Worm (Caenorhabditis elegans) whole organism, L4 larva: Measurements from ENCODE around the gene C27H6.8.

Source experiments
- F26F4.8 ChIP-seq: fragments of 200-800 bp; sonication (Bioruptor generic); conservative IDR thresholded peaks from 2 replicates; pipeline ENCODE4 v1.3.6; 2022; ENCODE audit warnings: missing genetic modification characterization, missing compliant biosample characterization
- F37D6.2 ChIP-seq: sonication (generic microtip); optimal IDR thresholded peaks from 2 replicates; lab custom pipeline; 2016; ENCODE audit warnings: mild to moderate bottlenecking, missing genetic modification characterization, missing compliant biosample characterization
- T20F7.1 ChIP-seq: fragments of 200-800 bp; sonication (Bioruptor generic); optimal IDR thresholded peaks from 2 replicates; lab custom pipeline; 2018; ENCODE audit warnings: mild to moderate bottlenecking, missing genetic modification characterization, missing compliant biosample characterization
- Y105C5A.15 ChIP-seq: fragments of 200-800 bp; sonication (Bioruptor generic); IDR thresholded peaks from 2 replicates; pipeline ENCODE4 v1.3.6; 2022; ENCODE audit warnings: missing genetic modification characterization, missing compliant biosample characterization
- aha-1 ChIP-seq: fragments of 150-350 bp; peaks from one replicate; lab custom pipeline; 2014; ENCODE audit warnings: missing biosample characterization, missing genetic modification characterization
- daf-16 ChIP-seq, 3 experiments: sonication (generic microtip); optimal IDR thresholded peaks; 2 replicates each; lab custom pipeline; 2016 to 2017; ENCODE audit warnings: missing genetic modification characterization in 3 of 3, missing genetic modification reagents in 3 of 3, mild to moderate bottlenecking in 2 of 3, missing compliant biosample characterization in 2 of 3, missing biosample characterization in 1 of 3, moderate library complexity in 1 of 3
- dmd-6 ChIP-seq: fragments of 200-800 bp; sonication (Bioruptor generic); IDR thresholded peaks from 2 replicates; pipeline ENCODE4 v1.3.6; 2022; ENCODE audit warnings: missing genetic modification reagents, missing genetic modification characterization, missing compliant biosample characterization
- dpl-1 ChIP-seq: fragments of 150-350 bp; optimal IDR thresholded peaks from 2 replicates; lab custom pipeline; 2014; ENCODE audit warnings: missing biosample characterization, missing genetic modification reagents, missing genetic modification characterization
- duxl-1 ChIP-seq: sonication (generic microtip); optimal IDR thresholded peaks from 2 replicates; lab custom pipeline; 2016; ENCODE audit warnings: mild to moderate bottlenecking, missing genetic modification characterization, moderate library complexity, missing compliant biosample characterization; ENCODE audit not compliant: poor library complexity
- dve-1 ChIP-seq: sonication (generic microtip); optimal IDR thresholded peaks from 2 replicates; lab custom pipeline; 2017; ENCODE audit warnings: antibody characterized with exemption, mild to moderate bottlenecking, missing genetic modification characterization, missing compliant biosample characterization; ENCODE audit not compliant: insufficient read depth
- egl-27 ChIP-seq: sonication (generic microtip); optimal IDR thresholded peaks from 3 replicates; lab custom pipeline; 2017; ENCODE audit warnings: missing biosample characterization, missing genetic modification reagents, missing genetic modification characterization
- hif-1 ChIP-seq, 2 experiments: sonication (generic microtip); optimal IDR thresholded peaks; 2 replicates each; lab custom pipeline; 2016 to 2017; ENCODE audit warnings: missing compliant biosample characterization in 2 of 2, missing genetic modification characterization in 2 of 2, missing genetic modification reagents in 2 of 2, missing genotype in 2 of 2, mild to moderate bottlenecking in 1 of 2
- hlh-11 ChIP-seq: fragments of 200-800 bp; sonication (Bioruptor generic); optimal IDR thresholded peaks from 2 replicates; lab custom pipeline; 2018; ENCODE audit warnings: mild to moderate bottlenecking, missing genetic modification characterization, missing compliant biosample characterization
- hlh-30 ChIP-seq: sonication (generic microtip); optimal IDR thresholded peaks from 2 replicates; lab custom pipeline; 2017; ENCODE audit warnings: antibody characterized with exemption, mild to moderate bottlenecking, missing genetic modification characterization, missing compliant biosample characterization; ENCODE audit not compliant: insufficient read depth
- hmg-1.1 ChIP-seq: fragments of 200-800 bp; sonication (Bioruptor generic); IDR thresholded peaks from 2 replicates; pipeline ENCODE4 v1.3.6; 2022; ENCODE audit warnings: missing genetic modification reagents, missing genetic modification characterization, missing compliant biosample characterization
- jun-1 ChIP-seq: fragments of 150-350 bp; optimal IDR thresholded peaks from 2 replicates; lab custom pipeline; 2014; ENCODE audit warnings: missing biosample characterization, missing genetic modification reagents, missing genetic modification characterization
- lin-13 ChIP-seq: fragments of 150-350 bp; optimal IDR thresholded peaks from 2 replicates; lab custom pipeline; 2014; ENCODE audit warnings: missing biosample characterization, missing genetic modification reagents, missing genetic modification characterization
- lin-29 ChIP-seq: fragments of 200-800 bp; sonication (Bioruptor generic); IDR thresholded peaks from 2 replicates; pipeline ENCODE4 v1.3.6; 2022; ENCODE audit warnings: missing genetic modification reagents, missing genetic modification characterization, missing compliant biosample characterization
- lin-38 ChIP-seq: fragments of 200-800 bp; sonication (Bioruptor generic); IDR thresholded peaks from 2 replicates; pipeline ENCODE4 v1.3.6; 2022; ENCODE audit warnings: missing genetic modification reagents, missing genetic modification characterization, missing compliant biosample characterization
- lir-3 ChIP-seq: sonication (generic microtip); optimal IDR thresholded peaks from 2 replicates; lab custom pipeline; 2016; ENCODE audit warnings: mild to moderate bottlenecking, missing genetic modification characterization, missing compliant biosample characterization
- lsy-2 ChIP-seq, 2 experiments: fragments of 150-350 bp in 1 of 2; sonication (generic microtip) in 1 of 2; optimal IDR thresholded peaks; 2 replicates each; lab custom pipeline; 2014 to 2017; ENCODE audit warnings: missing biosample characterization in 2 of 2, missing genetic modification characterization in 2 of 2
- madf-9 ChIP-seq: fragments of 200-800 bp; sonication (Bioruptor generic); conservative IDR thresholded peaks from 2 replicates; pipeline ENCODE4 v1.3.6; 2022; ENCODE audit warnings: missing genetic modification reagents, missing genetic modification characterization, missing compliant biosample characterization
- mdl-1 ChIP-seq, 2 experiments: fragments of 150-350 bp in 1 of 2; sonication (generic microtip) in 1 of 2; optimal IDR thresholded peaks; 2 replicates each; lab custom pipeline; 2014 to 2017; ENCODE audit warnings: missing biosample characterization in 2 of 2, missing genetic modification characterization in 2 of 2
- mep-1 ChIP-seq: fragments of 150-350 bp; sonication (generic microtip); optimal IDR thresholded peaks from 3 replicates; lab custom pipeline; 2014; ENCODE audit warnings: missing biosample characterization, missing genetic modification characterization
- mxl-3 ChIP-seq: fragments of 200-800 bp; sonication (Bioruptor generic); optimal IDR thresholded peaks from 2 replicates; lab custom pipeline; 2018; ENCODE audit warnings: mild to moderate bottlenecking, missing genetic modification characterization, missing compliant biosample characterization
- nhr-102 ChIP-seq: sonication (generic microtip); optimal IDR thresholded peaks from 2 replicates; lab custom pipeline; 2016; ENCODE audit warnings: mild to moderate bottlenecking, missing genetic modification characterization, moderate library complexity, missing compliant biosample characterization
- nhr-237 ChIP-seq: sonication (generic microtip); optimal IDR thresholded peaks from 2 replicates; lab custom pipeline; 2017; ENCODE audit warnings: missing biosample characterization, missing genetic modification characterization
- nhr-28 ChIP-seq: fragments of 150-350 bp; optimal IDR thresholded peaks from 2 replicates; lab custom pipeline; 2014; ENCODE audit warnings: missing biosample characterization, missing genetic modification characterization
- nhr-48 ChIP-seq: sonication (generic microtip); optimal IDR thresholded peaks from 2 replicates; lab custom pipeline; 2016; ENCODE audit warnings: mild to moderate bottlenecking, missing genetic modification characterization, missing compliant biosample characterization
- nhr-77 ChIP-seq: fragments of 150-350 bp; optimal IDR thresholded peaks from 2 replicates; lab custom pipeline; 2014; ENCODE audit warnings: missing biosample characterization, missing genetic modification characterization
- php-3 ChIP-seq: fragments of 200-800 bp; sonication (Bioruptor generic); IDR thresholded peaks from 2 replicates; pipeline ENCODE4 v1.3.6; 2022; ENCODE audit warnings: missing genetic modification reagents, missing genetic modification characterization, missing compliant biosample characterization
- pqm-1 ChIP-seq: sonication (generic microtip); optimal IDR thresholded peaks from 2 replicates; lab custom pipeline; 2017; ENCODE audit warnings: missing biosample characterization, missing genetic modification characterization
- set-16 ChIP-seq: fragments of 200-800 bp; sonication (Bioruptor generic); IDR thresholded peaks from 2 replicates; pipeline ENCODE4 v1.3.6; 2022; ENCODE audit warnings: missing genetic modification reagents, missing genetic modification characterization, missing compliant biosample characterization
- tag-97 ChIP-seq: fragments of 200-800 bp; sonication (Bioruptor generic); IDR thresholded peaks from 2 replicates; pipeline ENCODE4 v1.3.6; 2022; ENCODE audit warnings: missing genetic modification characterization, missing compliant biosample characterization
- tra-1 ChIP-seq: fragments of 200-800 bp; sonication (Bioruptor generic); IDR thresholded peaks from 2 replicates; pipeline ENCODE4 v1.3.6; 2022; ENCODE audit warnings: missing genetic modification reagents, missing genetic modification characterization, missing compliant biosample characterization
- unc-130 ChIP-seq: sonication (generic microtip); optimal IDR thresholded peaks from 2 replicates; lab custom pipeline; 2016; ENCODE audit warnings: missing genetic modification reagents, missing genetic modification characterization, missing compliant biosample characterization
- unc-62 ChIP-seq, 3 experiments: fragments of 150-350 bp in 1 of 3; sonication (generic microtip); optimal IDR thresholded peaks in 2 of 3; peaks in 1 of 3; 1 replicate in 1 of 3; 2 replicates in 2 of 3; lab custom pipeline; 2014 to 2017; ENCODE audit warnings: missing biosample characterization in 3 of 3, missing genetic modification characterization in 3 of 3, missing genetic modification reagents in 3 of 3, missing genotype in 1 of 3
- ztf-7 ChIP-seq: fragments of 150-350 bp; optimal IDR thresholded peaks from 2 replicates; lab custom pipeline; 2014; ENCODE audit warnings: missing biosample characterization, missing genetic modification characterization

C27H6.8 gene

ce11 chrV:10003315-10003969 lies 15.9 kb upstream of the C27H6.8 start:
- TF ChIP-seq daf-16 (GFP tag; optimal IDR thresholded peaks at IDR 0.05; lab: Kevin White, UChicago) (peak in 1 of 2 experiments; percentile 13), daf-16 (tag; optimal IDR thresholded peaks at IDR 0.05; lab: Kevin White, UChicago) (peak; percentile 55), unc-130 (GFP tag; lab: Kevin White, UChicago) (peak; percentile 17), dmd-6 (GFP tag; lab: Robert Waterston, UW) (peak; percentile 72), pqm-1 (tag; lab: Kevin White, UChicago) (peak; percentile 64), ztf-7 (tag; lab: Kevin White, UChicago) (no peak), mep-1 (tag; lab: Kevin White, UChicago) (peak; percentile 55), madf-9 (GFP tag; lab: Robert Waterston, UW) (no peak), nhr-102 (tag; lab: Kevin White, UChicago) (peak; percentile 18), lin-38 (peak; percentile 94), egl-27 (tag; lab: Kevin White, UChicago) (no peak), hlh-11 (tag; lab: Kevin White, UChicago) (peak; percentile 75), Y105C5A.15 (GFP tag; lab: Robert Waterston, UW) (no peak), hif-1 (tag; optimal IDR thresholded peaks at IDR 0.05; lab: Kevin White, UChicago) (peak in 1 of 2 experiments; percentile 62), T20F7.1 (GFP tag; lab: Kevin White, UChicago) (peak; percentile 56), nhr-48 (tag; lab: Kevin White, UChicago) (peak; percentile 57), dpl-1 (peak; percentile 31), lir-3 (tag; lab: Kevin White, UChicago) (no peak), nhr-77 (tag; lab: Kevin White, UChicago) (peak; percentile 5), nhr-237 (tag; lab: Kevin White, UChicago) (no peak), F26F4.8 (GFP tag; lab: Robert Waterston, UW) (no peak), lin-13 (GFP tag; lab: Kevin White, UChicago) (peak; percentile 8), tra-1 (GFP tag; lab: Robert Waterston, UW) (peak; percentile 43; the same call in 1 of the 2 replicates), mxl-3 (no peak), jun-1 (tag; lab: Kevin White, UChicago) (no peak), hlh-30 (peak; percentile 31), lsy-2 (tag; optimal IDR thresholded peaks at IDR 0.05; lab: Kevin White, UChicago) (peak; percentile 23 to 75), dve-1 (tag; lab: Kevin White, UChicago) (peak; percentile 86), mdl-1 (tag; optimal IDR thresholded peaks at IDR 0.05; lab: Kevin White, UChicago) (peak in 1 of 2 experiments; percentile 41), nhr-28 (peak; percentile 71)

- no peak for TF ChIP-seq lin-29
- TF ChIP-seq F37D6.2 (tag; lab: Kevin White, UChicago), result no peak
- TF ChIP-seq mxl-3, result peak; percentile 17
- TF ChIP-seq tag-97, result no peak
- peak; percentile 89 for TF ChIP-seq nhr-28
- TF ChIP-seq duxl-1, result no peak
- TF ChIP-seq php-3 (GFP tag; lab: Robert Waterston, UW), result no peak
- TF ChIP-seq nhr-77 (tag; lab: Kevin White, UChicago), result no peak
- TF ChIP-seq hmg-1.1 (GFP tag; lab: Robert Waterston, UW), result no peak
- TF ChIP-seq jun-1 (tag; lab: Kevin White, UChicago), result no peak
- peak; percentile 48 for TF ChIP-seq aha-1 (tag; lab: Kevin White, UChicago)
- no peak for TF ChIP-seq lin-38
- no peak for TF ChIP-seq set-16 (GFP tag; lab: Robert Waterston, UW)
- peak; percentile 66 for TF ChIP-seq nhr-48 (tag; lab: Kevin White, UChicago)
- peak in 1 of 2 experiments; percentile 41 for TF ChIP-seq mdl-1 (tag; optimal IDR thresholded peaks at IDR 0.05; lab: Kevin White, UChicago)
- TF ChIP-seq unc-62 (GFP tag; optimal IDR thresholded peaks at IDR 0.05 in 1 of 2; lab: Kevin White, UChicago), result peak in 1 of 2 experiments; percentile 98
- no peak for TF ChIP-seq unc-62 (tag; optimal IDR thresholded peaks at IDR 0.05; lab: Kevin White, UChicago)
These were observed 15.1 kb upstream of the C27H6.8 start for ce11 chrV:10002720-10003119.
